Fruit fly (Drosophila melanogaster) whole organism, pupa: ENCODE results near the gene CG14711.

ENCODE experiments used
- CG10348 ChIP-seq: fragments of 200-800 bp; sonication (Bioruptor generic); IDR thresholded peaks from 2 replicates; pipeline ENCODE4 v1.3.6; 2022; ENCODE audit warnings: missing biosample characterization, missing genetic modification characterization
- CG13204 ChIP-seq: fragments of 200-800 bp; sonication (Bioruptor generic); optimal IDR thresholded peaks from 2 replicates; lab custom pipeline; 2018; ENCODE audit warnings: missing biosample characterization, mild to moderate bottlenecking, missing genetic modification characterization, moderate library complexity
- CG15710 ChIP-seq: fragments of 200-800 bp; sonication (Bioruptor generic); optimal IDR thresholded peaks from 2 replicates; lab custom pipeline; 2018; ENCODE audit warnings: missing biosample characterization, mild to moderate bottlenecking, missing genetic modification characterization, moderate library complexity
- CG17806 ChIP-seq: fragments of 200-800 bp; sonication (Bioruptor generic); optimal IDR thresholded peaks from 2 replicates; lab custom pipeline; 2018; ENCODE audit warnings: missing biosample characterization, mild to moderate bottlenecking, missing genetic modification characterization, moderate library complexity
- CG32121 ChIP-seq: fragments of 200-800 bp; sonication (Bioruptor generic); IDR thresholded peaks from 2 replicates; pipeline ENCODE4 v1.3.6; 2022; ENCODE audit warnings: missing biosample characterization, missing genetic modification characterization
- CG34367 ChIP-seq: fragments of 200-800 bp; sonication (Bioruptor generic); optimal IDR thresholded peaks from 2 replicates; lab custom pipeline; 2018; ENCODE audit warnings: missing biosample characterization, mild to moderate bottlenecking, missing genetic modification characterization
- CG4496 ChIP-seq: fragments of 200-800 bp; sonication (Bioruptor generic); IDR thresholded peaks from 3 replicates; pipeline ENCODE4 v1.3.6; 2022; ENCODE audit warnings: missing biosample characterization, missing genetic modification characterization
- CG8301 ChIP-seq: fragments of 200-800 bp; sonication (Bioruptor generic); optimal IDR thresholded peaks from 2 replicates; lab custom pipeline; 2018; ENCODE audit warnings: missing biosample characterization, mild to moderate bottlenecking, missing genetic modification characterization
- D1 ChIP-seq: fragments of 200-800 bp; sonication (Bioruptor generic); optimal IDR thresholded peaks from 2 replicates; lab custom pipeline; 2018; ENCODE audit warnings: missing biosample characterization, mild to moderate bottlenecking, missing genetic modification characterization, moderate library complexity
- EcR ChIP-seq: fragments of 200-800 bp; sonication (Bioruptor generic); optimal IDR thresholded peaks from 3 replicates; lab custom pipeline; 2019; ENCODE audit warnings: missing biosample characterization, missing genetic modification characterization, mild to moderate bottlenecking, moderate library complexity, missing genetic modification reagents
- Ets98B ChIP-seq: fragments of 200-800 bp; sonication (Bioruptor generic); IDR thresholded peaks from 2 replicates; pipeline ENCODE4 v1.3.6; 2022; ENCODE audit warnings: missing biosample characterization, missing genetic modification characterization
- Pif1A ChIP-seq: fragments of 200-800 bp; sonication (Bioruptor generic); optimal IDR thresholded peaks from 3 replicates; lab custom pipeline; 2016; ENCODE audit warnings: missing biosample characterization, missing genetic modification characterization
- fd96Ca ChIP-seq: fragments of 200-800 bp; sonication (Bioruptor generic); IDR thresholded peaks from 3 replicates; pipeline ENCODE4 v1.3.6; 2022; ENCODE audit warnings: missing biosample characterization, missing genetic modification characterization
- gl ChIP-seq: fragments of 200-800 bp; sonication (Bioruptor generic); optimal IDR thresholded peaks from 2 replicates; lab custom pipeline; 2018; ENCODE audit warnings: missing biosample characterization, mild to moderate bottlenecking, missing genetic modification characterization

dm6 chr3R:11669017-11669953 lies 46.1 kb downstream of the CG14711 start:
- TF ChIP-seq CG13204: no peak
- no peak for TF ChIP-seq fd96Ca (GFP tag; lab: Robert Waterston, UW)
- peak; percentile 44 for TF ChIP-seq EcR (GFP tag; lab: Kevin White, UChicago)
- no peak for TF ChIP-seq gl (tag; lab: Kevin White, UChicago)
- TF ChIP-seq CG34367 (tag; lab: Kevin White, UChicago): no peak
- no peak for TF ChIP-seq CG32121 (GFP tag; lab: Robert Waterston, UW)
- no peak for TF ChIP-seq Ets98B
- TF ChIP-seq CG4496 (GFP tag; lab: Robert Waterston, UW): no peak
- no peak for TF ChIP-seq CG17806 (tag; lab: Kevin White, UChicago)
- TF ChIP-seq CG10348 (GFP tag; lab: Robert Waterston, UW): no peak
- no peak for TF ChIP-seq Pif1A (GFP tag; lab: Kevin White, UChicago)
- no peak for TF ChIP-seq D1 (tag; lab: Kevin White, UChicago)
- TF ChIP-seq CG15710: no peak
- no peak for TF ChIP-seq CG8301
